Worm (Caenorhabditis elegans): ENCODE results near the gene F32D8.7.

DNA sequence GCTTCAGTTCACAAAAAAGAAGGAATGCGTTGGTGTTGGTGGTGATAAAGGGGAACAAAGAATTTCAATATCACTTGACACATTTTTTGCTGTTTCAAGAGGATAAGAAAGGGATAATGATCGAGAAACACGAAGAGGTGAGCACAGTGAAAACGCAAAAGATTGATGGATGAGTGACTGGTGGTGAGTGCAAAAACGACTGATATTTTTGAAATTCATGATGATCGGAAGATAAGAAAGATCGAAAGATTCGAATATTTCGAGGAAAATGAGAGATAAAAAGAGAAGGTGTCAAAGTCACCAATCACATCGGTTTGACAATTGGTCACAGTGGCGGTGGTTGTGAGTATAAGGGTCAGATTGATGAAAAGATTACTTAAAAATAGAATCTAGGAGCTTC is 17.7 kb downstream of the F32D8.7 start:
- no peak for TF ChIP-seq pha-4 (tag; optimal IDR thresholded peaks at IDR 0.05)
- no peak for TF ChIP-seq fkh-2 (tag; optimal IDR thresholded peaks at IDR 0.05)
- peak; percentile 76 for TF ChIP-seq elt-1 (tag; optimal IDR thresholded peaks at IDR 0.05)
- no peak for TF ChIP-seq jun-1 (tag; optimal IDR thresholded peaks at IDR 0.05)
- TF ChIP-seq lin-39 (tag; optimal IDR thresholded peaks at IDR 0.05) = no peak
- TF ChIP-seq snpc-4 (tag; optimal IDR thresholded peaks at IDR 0.05) = no peak
- TF ChIP-seq nhr-237 (tag; optimal IDR thresholded peaks at IDR 0.05) = no peak
- no peak for TF ChIP-seq fos-1 (tag; optimal IDR thresholded peaks at IDR 0.05)
- no peak for TF ChIP-seq elt-2 (tag; optimal IDR thresholded peaks at IDR 0.05)
- no peak for TF ChIP-seq daf-12 (tag; optimal IDR thresholded peaks at IDR 0.05)
- TF ChIP-seq unc-62 (GFP tag; optimal IDR thresholded peaks at IDR 0.05) = peak; percentile 82
- no peak for TF ChIP-seq ztf-4 (tag; optimal IDR thresholded peaks at IDR 0.05)
